Worm (Caenorhabditis elegans): ENCODE data around the gene Y51H7C.8.

Y51H7C.8 gene

DNA sequence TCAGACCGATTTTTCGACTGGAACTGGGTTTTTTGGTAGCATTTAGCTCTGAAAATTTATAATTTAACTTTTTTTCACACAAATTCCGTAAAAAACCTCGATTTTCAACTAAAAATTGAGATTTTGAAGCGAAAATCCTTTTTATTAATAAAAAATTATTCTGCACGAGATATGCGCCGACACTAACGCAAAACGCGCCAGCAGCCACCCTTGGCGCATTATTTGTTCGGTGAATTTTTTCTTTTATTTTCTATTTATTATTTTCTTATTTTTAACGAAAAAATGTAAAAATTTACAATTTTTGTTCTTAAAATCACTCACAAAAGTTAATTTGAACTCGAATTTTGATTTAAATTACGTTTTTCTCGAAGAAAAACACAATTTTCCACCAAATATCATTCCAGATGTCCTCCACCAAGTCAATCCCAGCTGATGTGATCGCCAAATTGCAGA lies 619 bp downstream of the Y51H7C.8 start, which contains the start of gene Y51H7C.7:
Y51H7C.7 (plus strand) TSS at position 403 of the 453 bp plus-strand sequence.
- TF ChIP-seq spr-1 (tag; optimal IDR thresholded peaks at IDR 0.05) (peak; percentile 39), nhr-10 (tag; optimal IDR thresholded peaks at IDR 0.05) (no peak), F44E2.7 (GFP tag; IDR thresholded peaks at IDR 0.05) (no peak), nhr-102 (tag; optimal IDR thresholded peaks at IDR 0.05) (no peak), dpl-1 (GFP tag; optimal IDR thresholded peaks at IDR 0.05) (peak; percentile 70), F49E8.2 (tag; optimal IDR thresholded peaks at IDR 0.05; ENCODE audit: borderline replicate concordance) (peak; percentile 8), gei-8 (GFP tag; optimal IDR thresholded peaks at IDR 0.05) (no peak), nhr-28 (tag; optimal IDR thresholded peaks at IDR 0.05) (peak; percentile 28), rbr-2 (tag; optimal IDR thresholded peaks at IDR 0.05) (peak; percentile 51), hif-1 (tag; optimal IDR thresholded peaks at IDR 0.05) (no peak), mes-2 (tag; optimal IDR thresholded peaks at IDR 0.05; ENCODE audit: poor library complexity, severe bottlenecking) (peak; percentile 84), Y48G9A.11 (GFP tag; IDR thresholded peaks at IDR 0.05) (peak; percentile 50; the same call in 1 of the 2 replicates), ceh-82 (tag; optimal IDR thresholded peaks at IDR 0.05) (no peak), dmd-6 (GFP tag; IDR thresholded peaks at IDR 0.05) (peak; percentile 27; the same call in 1 of the 2 replicates), nhr-111 (GFP tag; optimal IDR thresholded peaks at IDR 0.05) (no peak), F37D6.2 (tag; optimal IDR thresholded peaks at IDR 0.05) (peak; percentile 44), egl-27 (tag; optimal IDR thresholded peaks at IDR 0.05) (no peak)

DNA sequence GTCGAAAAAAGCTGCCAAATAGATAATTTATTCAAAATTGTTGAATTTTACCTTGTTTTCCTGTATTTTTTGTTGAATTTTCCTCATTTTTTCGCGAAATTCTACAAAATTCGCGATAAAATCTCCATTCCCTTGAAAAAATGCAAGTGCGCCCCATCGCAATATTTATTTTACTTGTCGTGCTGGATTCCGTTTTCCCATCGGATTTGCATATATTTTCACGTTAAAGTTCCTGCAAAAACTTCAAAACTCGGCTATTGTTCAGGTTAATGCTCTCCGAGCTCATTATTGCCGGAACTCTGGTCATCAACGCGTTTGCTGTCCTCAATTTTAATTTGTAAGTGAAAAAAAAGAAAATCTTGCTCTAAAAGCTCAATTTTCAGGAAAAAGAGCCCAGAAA lies 1.5 kb downstream of the Y51H7C.8 start, which contains the start of the genes Y51H7C.41 and cogc-4:
Y51H7C.41 (plus strand) TSS at position 266 of the 400 bp plus-strand sequence.
cogc-4 (plus strand) TSS at position 386 of the 400 bp plus-strand sequence.
- TF ChIP-seq lin-38 (GFP tag; IDR thresholded peaks at IDR 0.05) (peak; percentile 55), ztf-11 (tag; optimal IDR thresholded peaks at IDR 0.05) (no peak), arid-1 (GFP tag; conservative IDR thresholded peaks at IDR 0.05) (no peak), lsy-2 (tag; optimal IDR thresholded peaks at IDR 0.05) (peak in 1 of 2 experiments; percentile 30), cey-2 (tag; optimal IDR thresholded peaks at IDR 0.05; ENCODE audit: borderline replicate concordance, insufficient read depth) (no peak), F26F4.8 (GFP tag; conservative IDR thresholded peaks at IDR 0.05) (no peak), egl-27 (tag; optimal IDR thresholded peaks at IDR 0.05) (no peak), duxl-1 (tag; optimal IDR thresholded peaks at IDR 0.05; ENCODE audit: poor library complexity) (peak; percentile 9), skn-1 (tag; optimal IDR thresholded peaks at IDR 0.05) (no peak), madf-5 (GFP tag; IDR thresholded peaks at IDR 0.05) (no peak), php-3 (GFP tag; IDR thresholded peaks at IDR 0.05) (no peak), nhr-28 (tag; optimal IDR thresholded peaks at IDR 0.05) (no peak)

DNA sequence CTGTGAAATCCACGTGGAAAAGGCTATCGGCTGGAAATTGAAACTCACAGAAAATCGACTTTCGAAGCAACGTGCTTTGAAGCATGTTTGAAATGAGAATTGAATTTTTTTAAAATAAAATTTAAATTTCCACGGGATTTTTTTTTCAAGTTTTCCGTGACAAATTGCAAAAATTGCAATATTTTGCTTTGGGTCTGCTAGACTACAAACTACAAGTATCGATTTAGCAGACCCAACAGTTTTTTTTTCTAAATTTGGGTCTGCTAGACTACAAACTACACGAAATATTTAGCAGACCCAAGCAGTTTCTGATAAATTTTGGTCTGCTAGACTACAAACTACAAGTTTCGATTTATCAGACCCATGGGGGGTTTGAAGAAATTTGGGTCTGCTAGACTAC lies 9.8 kb downstream of the Y51H7C.8 start, which contains the start of gene Y51H7C.9:
Y51H7C.9 (minus strand) TSS at position 101 of the 400 bp plus-strand sequence.
- TF ChIP-seq daf-16 (GFP tag; optimal IDR thresholded peaks at IDR 0.05) (no peak), daf-16 (tag; optimal IDR thresholded peaks at IDR 0.05) (no peak), daf-19 (GFP tag; conservative IDR thresholded peaks at IDR 0.05) (no peak), aha-1 (tag) (peak; percentile 21)

DNA sequence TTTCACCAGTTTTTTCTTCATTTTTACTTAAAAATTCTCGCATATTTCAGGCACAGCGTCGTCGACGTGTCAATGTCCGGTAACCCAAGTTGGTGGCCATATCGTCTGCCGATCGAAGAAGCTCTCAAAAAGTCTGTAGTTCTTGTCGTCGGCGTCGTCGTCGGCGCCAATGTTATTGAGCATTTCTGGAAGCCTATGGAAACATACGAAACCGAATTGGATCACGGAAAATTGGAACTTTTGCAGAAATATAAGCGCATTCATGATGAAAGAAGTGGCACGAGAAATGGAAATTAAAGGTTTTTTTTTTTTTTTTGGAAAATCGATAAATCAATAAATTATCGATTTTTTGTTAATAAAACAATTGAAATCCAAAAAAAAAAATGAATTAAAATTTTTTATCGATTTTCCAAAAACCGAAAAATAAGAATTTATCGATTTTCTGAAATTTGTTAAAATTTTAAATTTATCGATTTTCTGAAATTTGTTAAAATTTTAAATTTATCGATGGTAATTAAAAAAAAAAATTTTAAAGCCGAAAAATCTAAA lies 10.9 kb downstream of the Y51H7C.8 start, which contains the start of gene alkb-1:
alkb-1 (plus strand) TSS at position 51 of the 549 bp plus-strand sequence.
- peak; percentile 95 for TF ChIP-seq ceh-28 (tag; optimal IDR thresholded peaks at IDR 0.05)
- TF ChIP-seq nhr-237 (tag; optimal IDR thresholded peaks at IDR 0.05) = no peak
- peak in 1 of 2 experiments; percentile 29 for TF ChIP-seq unc-62 (GFP tag; optimal IDR thresholded peaks at IDR 0.05 in 1 of 2)
- no peak for TF ChIP-seq unc-62 (tag; optimal IDR thresholded peaks at IDR 0.05)

All from whole organism, L4 larva.